Fruit fly (Drosophila melanogaster): ENCODE results near the gene CG8176.

CG8176 gene

DNA sequence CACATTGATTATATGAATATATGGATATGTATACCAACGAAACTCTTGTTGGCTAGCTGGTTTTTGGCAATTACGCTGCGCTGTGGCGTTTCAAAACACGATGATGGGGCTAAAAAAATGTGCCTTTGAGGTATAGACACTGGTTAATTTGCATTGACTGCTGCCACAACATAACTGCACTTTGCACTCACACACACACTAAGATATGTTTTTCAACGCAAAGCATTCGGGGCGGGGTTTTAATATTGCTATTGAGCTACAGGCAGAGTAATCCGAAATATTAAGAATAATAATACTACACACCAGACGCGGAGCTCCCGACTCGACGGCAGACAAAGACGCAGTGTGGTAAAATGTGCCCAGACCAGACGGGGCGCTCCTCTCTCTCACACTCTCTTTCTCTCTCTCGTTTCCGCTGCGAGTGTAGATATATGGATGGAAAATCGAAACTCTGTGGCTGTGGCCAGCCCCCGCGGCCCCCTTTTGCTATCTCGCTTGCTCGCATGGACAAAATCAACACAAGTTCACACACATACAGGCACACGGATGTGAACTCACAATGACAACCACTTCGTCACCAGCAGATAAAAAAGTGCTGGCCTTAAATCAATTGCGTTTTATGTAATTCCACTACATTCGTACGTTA is 35.3 kb downstream of the CG8176 start:
- TF ChIP-seq EcR (GFP tag; optimal IDR thresholded peaks at IDR 0.05) (no peak), CG8478 (optimal IDR thresholded peaks at IDR 0.05) (no peak), Dll (optimal IDR thresholded peaks at IDR 0.05) (peak; percentile 93)

DNA sequence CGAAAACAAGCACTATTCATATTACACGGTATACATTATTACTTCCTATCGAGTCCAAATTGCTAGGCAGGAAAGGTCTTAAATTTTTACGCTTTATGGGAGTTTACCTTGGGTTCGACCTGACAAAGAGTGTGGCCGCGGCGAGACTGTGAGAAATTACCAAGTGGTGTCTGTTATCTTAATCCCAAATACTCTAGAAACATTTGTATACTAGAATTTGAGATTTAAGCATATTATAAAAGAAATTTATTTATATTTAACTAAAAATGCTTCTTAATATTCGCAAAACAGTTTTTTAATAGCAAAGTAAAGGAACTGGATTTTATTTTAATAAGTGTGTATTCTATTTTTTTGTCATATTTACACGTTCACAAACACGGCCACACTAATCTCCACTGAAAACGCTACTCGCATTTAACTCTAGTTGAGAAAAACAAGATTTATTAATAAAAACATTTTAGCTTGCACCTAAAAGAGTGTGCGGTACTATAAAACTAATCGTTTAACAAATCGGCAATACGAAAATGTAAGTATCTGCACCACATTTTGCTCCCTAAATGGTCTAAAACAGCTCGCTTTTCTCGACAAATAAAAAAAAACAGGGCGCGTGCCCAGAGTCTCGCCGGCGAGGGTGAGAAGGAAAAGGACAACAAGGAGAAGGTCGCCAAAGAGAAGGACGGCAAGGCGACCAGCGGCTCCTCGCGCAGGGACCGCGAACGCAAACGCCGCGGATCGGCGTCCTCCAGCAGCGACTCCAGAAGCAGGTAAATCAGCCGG is 36.0 kb downstream of the CG8176 start, which contains the start of the genes mura and RnpS1:
TSS of gene mura (minus strand) at position 148 of the 777 bp plus-strand sequence.
TSS of gene RnpS1 (plus strand) at position 376 of the 777 bp plus-strand sequence.
- TF ChIP-seq usp (GFP tag; optimal IDR thresholded peaks at IDR 0.05) (no peak), CG8478 (optimal IDR thresholded peaks at IDR 0.05) (no peak), EcR (GFP tag; optimal IDR thresholded peaks at IDR 0.05) (no peak), pan (optimal IDR thresholded peaks at IDR 0.05) (no peak), Dll (optimal IDR thresholded peaks at IDR 0.05) (no peak), psq (optimal IDR thresholded peaks at IDR 0.05) (no peak)

DNA sequence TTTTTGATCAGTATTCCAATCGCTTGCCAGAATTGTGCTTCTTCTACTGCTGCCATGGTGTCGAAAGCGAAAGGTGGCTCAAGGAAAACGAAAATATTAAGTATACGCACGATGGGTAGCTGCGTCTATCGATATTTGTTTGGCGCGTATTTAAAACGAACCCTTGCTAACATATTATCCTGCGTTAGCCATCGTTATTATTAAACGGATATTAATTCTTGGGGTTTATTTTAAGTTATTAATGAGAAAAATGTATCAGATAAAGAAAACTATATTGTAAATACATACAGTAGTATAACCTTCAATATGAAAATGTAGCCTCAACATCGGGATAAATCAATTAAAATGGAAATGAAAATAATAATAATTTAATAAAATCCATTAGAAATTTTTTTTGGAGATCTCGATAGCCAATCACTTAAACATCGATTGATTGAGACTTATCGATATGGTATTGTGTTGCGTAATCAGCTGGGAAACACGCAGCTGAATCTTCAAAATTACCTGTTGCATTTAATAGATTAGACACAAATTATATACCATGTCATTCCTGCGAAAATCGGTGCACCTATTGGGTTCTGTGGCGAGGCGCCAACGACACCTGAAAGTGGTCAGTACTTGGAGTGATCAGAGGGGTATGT is 39.6 kb downstream of the CG8176 start, which contains the start of the genes CG9386 and BckdhA:
TSS of gene CG9386 (minus strand) at position 75 of the 641 bp plus-strand sequence.
TSS of gene BckdhA (plus strand) at position 452 of the 641 bp plus-strand sequence.
- no peak for TF ChIP-seq psq (optimal IDR thresholded peaks at IDR 0.05)
- TF ChIP-seq usp (GFP tag; optimal IDR thresholded peaks at IDR 0.05): no peak
- no peak for TF ChIP-seq Dll (optimal IDR thresholded peaks at IDR 0.05)
- TF ChIP-seq CG8478 (optimal IDR thresholded peaks at IDR 0.05): no peak
- no peak for TF ChIP-seq pan (optimal IDR thresholded peaks at IDR 0.05)
- no peak for TF ChIP-seq EcR (GFP tag; optimal IDR thresholded peaks at IDR 0.05)

DNA sequence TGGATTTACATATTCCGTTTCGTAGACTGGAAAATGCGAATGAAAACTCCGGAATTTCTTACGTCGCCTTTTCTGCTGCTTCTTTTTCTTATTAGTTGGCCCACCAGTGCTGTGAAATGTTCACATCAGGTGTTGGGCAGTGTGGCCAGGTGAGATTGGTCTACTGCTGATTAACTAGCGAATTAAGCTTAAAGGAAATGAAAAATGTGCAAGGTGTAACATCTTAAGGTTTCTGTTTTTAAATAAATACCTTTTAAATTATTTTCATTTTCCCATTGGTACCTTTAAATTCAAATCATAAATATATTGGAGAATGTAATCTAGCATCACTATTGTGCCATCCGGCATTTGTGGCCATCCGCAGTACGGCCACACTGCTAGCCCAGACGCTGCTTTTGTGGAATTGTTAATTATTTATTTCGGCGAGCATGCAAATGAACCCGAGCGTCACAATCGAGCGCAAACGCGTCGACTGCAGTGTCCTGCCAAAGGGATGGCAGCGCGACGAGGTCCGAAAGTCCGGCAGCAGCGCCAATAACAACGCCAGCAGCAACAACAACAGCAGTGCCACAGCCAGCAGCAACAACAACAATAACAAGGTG is 43.7 kb downstream of the CG8176 start, which contains the start of the genes AP-1mu and MBD-like:
TSS of gene AP-1mu (minus strand) at position 113 of the 602 bp plus-strand sequence.
TSS of gene MBD-like (plus strand) at position 348 of the 602 bp plus-strand sequence.
- TF ChIP-seq usp (GFP tag; optimal IDR thresholded peaks at IDR 0.05) (no peak), Dll (optimal IDR thresholded peaks at IDR 0.05) (no peak), pan (optimal IDR thresholded peaks at IDR 0.05) (no peak), psq (optimal IDR thresholded peaks at IDR 0.05) (no peak), CG8478 (optimal IDR thresholded peaks at IDR 0.05) (no peak), EcR (GFP tag; optimal IDR thresholded peaks at IDR 0.05) (no peak)

DNA sequence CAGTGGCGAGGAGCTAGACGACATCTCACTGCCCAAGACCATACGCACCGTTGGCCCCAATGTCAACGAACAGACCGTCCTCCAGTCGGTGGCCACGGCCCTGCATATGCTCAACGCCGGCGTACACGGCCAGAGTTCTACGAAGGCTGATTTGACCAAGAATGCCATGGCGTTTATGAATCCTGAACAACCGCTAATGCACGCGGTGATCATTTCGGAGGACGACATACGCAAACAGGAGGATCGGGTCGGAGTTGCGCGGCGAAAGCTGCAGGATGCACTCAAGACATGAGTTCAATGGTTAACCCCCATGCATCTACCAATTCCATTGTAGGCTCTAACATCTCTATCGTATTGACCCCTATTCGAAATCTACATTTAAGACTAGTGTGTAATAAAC is 45.3 kb downstream of the CG8176 start:
- no peak for TF ChIP-seq psq (optimal IDR thresholded peaks at IDR 0.05)
- TF ChIP-seq CG8478 (optimal IDR thresholded peaks at IDR 0.05): no peak
- no peak for TF ChIP-seq usp (GFP tag; optimal IDR thresholded peaks at IDR 0.05)
- no peak for TF ChIP-seq pan (optimal IDR thresholded peaks at IDR 0.05)
- no peak for TF ChIP-seq Dll (optimal IDR thresholded peaks at IDR 0.05)
- TF ChIP-seq EcR (GFP tag; optimal IDR thresholded peaks at IDR 0.05): no peak

DNA sequence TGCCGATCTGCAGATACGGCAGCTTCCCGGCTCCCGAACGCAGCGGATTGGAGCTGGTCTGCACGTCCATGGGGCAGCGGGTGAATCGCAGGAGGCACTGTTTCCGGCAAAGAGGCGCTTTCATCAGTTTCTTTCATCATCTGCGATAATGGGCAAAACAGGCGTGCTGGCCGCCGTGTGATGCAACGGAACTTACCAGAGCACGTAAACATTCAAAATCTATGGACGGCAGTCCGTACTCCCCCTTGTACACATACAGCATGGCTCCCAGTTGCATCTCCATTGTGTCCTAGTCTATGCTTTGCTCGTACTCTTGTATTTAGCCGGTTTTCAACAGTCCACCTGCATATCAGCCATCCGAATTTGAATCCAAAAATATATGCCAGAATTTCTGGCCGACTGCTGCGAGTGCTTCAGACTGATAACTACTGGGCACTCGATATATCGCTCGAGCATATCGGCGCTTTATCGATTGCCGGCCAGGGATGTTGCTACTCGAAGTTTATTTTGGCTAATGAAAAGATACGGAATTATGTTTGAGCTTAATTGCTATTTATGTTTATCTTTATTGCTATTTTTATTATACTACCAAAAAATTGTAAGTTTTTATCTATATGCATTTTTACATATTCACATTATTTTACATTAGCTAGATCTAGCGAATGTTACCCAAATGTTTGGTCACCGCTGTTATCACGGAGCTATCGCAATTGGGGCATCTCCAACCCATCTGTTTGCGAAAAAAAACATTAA is 47.6 kb downstream of the CG8176 start, which contains the start of the genes CG9393 and Vps45:
TSS of gene CG9393 (minus strand) at position 434 of the 753 bp plus-strand sequence.
TSS of gene Vps45 (plus strand) at position 685 of the 753 bp plus-strand sequence.
- no peak for TF ChIP-seq pan (optimal IDR thresholded peaks at IDR 0.05)
- TF ChIP-seq usp (GFP tag; optimal IDR thresholded peaks at IDR 0.05): no peak
- no peak for TF ChIP-seq EcR (GFP tag; optimal IDR thresholded peaks at IDR 0.05)
- TF ChIP-seq Dll (optimal IDR thresholded peaks at IDR 0.05): no peak

DNA sequence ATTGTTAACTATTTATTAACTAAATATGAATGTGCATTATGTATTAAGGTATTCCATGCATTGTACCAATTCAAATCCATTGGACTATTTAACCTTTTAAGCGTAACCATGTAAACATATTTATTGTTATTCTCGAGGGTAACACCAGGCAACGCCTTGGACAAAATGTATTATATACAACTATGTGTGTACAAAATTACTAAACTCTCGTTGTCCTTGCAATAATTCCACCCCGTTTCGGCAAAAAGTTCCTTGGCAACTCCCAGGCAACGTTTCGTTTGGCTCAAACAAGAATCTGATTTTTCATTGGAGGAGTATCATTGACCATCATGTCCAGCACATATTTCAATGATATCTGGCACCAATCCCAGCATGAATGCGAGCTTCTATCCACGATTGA is 50.1 kb downstream of the CG8176 start, which contains the start of gene CG16789:
TSS of gene CG16789 (plus strand) at position 301 of the 400 bp plus-strand sequence.
- no peak for TF ChIP-seq psq (optimal IDR thresholded peaks at IDR 0.05)

DNA sequence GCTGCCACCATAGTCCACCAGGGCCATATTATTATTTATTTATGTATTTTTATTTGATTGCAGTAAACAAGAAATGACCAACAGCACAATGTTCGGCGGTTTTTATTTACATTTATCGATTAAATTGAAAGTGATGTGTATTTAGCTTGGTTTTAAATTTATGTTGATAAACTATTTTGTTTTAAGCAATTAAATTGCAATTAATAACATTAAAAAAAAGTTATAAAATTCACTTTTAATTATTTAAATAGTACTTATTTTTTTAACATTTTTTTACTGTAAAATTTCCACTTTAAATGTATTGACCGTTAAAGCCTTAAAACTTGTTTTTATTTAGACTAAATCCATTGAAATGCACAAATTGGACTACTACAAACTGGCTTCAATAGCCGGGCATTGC is 54.3 kb downstream of the CG8176 start, which contains the start of gene CG16790:
TSS of gene CG16790 (minus strand) at position 101 of the 400 bp plus-strand sequence.
- TF ChIP-seq psq (optimal IDR thresholded peaks at IDR 0.05) (no peak), CG8478 (optimal IDR thresholded peaks at IDR 0.05) (no peak), pan (optimal IDR thresholded peaks at IDR 0.05) (no peak), Dll (optimal IDR thresholded peaks at IDR 0.05) (no peak), EcR (GFP tag; optimal IDR thresholded peaks at IDR 0.05) (no peak), usp (GFP tag; optimal IDR thresholded peaks at IDR 0.05) (no peak)

DNA sequence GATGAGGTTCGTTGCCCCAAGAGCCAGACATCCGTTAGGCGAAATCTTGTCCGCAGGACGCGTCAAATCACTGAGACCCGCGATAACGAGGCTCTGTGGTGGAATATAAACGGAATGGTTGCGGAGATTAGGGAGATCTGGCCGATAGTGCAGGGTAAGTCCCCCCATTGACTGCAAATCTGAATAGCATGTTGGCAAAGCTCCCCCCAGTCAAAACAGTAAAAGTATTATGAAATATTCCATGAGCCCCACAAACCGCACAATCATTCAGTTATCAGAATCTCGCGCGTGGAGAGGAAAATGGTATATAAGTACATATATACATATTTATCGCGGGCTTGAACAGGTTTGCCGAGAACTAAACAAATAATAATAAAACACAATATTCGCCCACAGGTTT is 54.9 kb downstream of the CG8176 start:
- TF ChIP-seq usp (GFP tag; optimal IDR thresholded peaks at IDR 0.05): no peak
- TF ChIP-seq EcR (GFP tag; optimal IDR thresholded peaks at IDR 0.05): no peak
- no peak for TF ChIP-seq psq (optimal IDR thresholded peaks at IDR 0.05)
- TF ChIP-seq pan (optimal IDR thresholded peaks at IDR 0.05): no peak
- no peak for TF ChIP-seq CG8478 (optimal IDR thresholded peaks at IDR 0.05)
- TF ChIP-seq Dll (optimal IDR thresholded peaks at IDR 0.05): no peak

DNA sequence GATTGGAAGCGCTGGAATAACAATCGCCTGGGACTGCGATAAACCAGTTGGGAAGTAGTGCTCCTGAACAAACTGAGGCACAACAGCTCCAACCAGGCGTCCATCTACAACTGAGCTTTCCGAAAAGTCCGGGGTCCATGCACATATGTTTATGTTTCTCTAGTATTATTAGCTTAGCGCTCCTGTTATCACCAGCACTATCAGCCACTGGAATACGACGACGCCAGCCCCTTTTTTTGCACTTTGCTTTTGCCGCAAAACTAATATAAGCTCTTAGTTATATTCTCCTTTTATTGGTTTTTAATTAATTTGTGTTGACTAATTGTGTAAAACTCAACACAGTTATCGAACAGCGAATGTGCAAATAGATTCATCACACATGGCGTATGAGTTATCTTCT is 55.7 kb downstream of the CG8176 start, which contains the start of gene CG9396:
TSS of gene CG9396 (minus strand) at position 101 of the 400 bp plus-strand sequence.
- TF ChIP-seq usp (GFP tag; optimal IDR thresholded peaks at IDR 0.05): no peak
- TF ChIP-seq EcR (GFP tag; optimal IDR thresholded peaks at IDR 0.05): no peak
- no peak for TF ChIP-seq Dll (optimal IDR thresholded peaks at IDR 0.05)
- TF ChIP-seq psq (optimal IDR thresholded peaks at IDR 0.05): no peak
- no peak for TF ChIP-seq CG8478 (optimal IDR thresholded peaks at IDR 0.05)
- TF ChIP-seq pan (optimal IDR thresholded peaks at IDR 0.05): no peak

Data from whole organism.